Fruit fly (Drosophila melanogaster): ENCODE results near the gene CG5860.
A peak's percentile ranks its signal among the peaks of the same experiment; 100 is the strongest.

CG5860 gene

dm6 chr3R:17394318-17395188 is 14.9 kb upstream of the CG5860 start, which contains the start of gene CREG (continued):
- TF ChIP-seq CG9817 (tag; optimal IDR thresholded peaks at IDR 0.05): no peak
- no peak for TF ChIP-seq CG11093 (GFP tag; IDR thresholded peaks at IDR 0.05)
- no peak for TF ChIP-seq CG2202 (tag; optimal IDR thresholded peaks at IDR 0.05)
- TF ChIP-seq CG1233 (GFP tag; optimal IDR thresholded peaks at IDR 0.05): no peak
- no peak for TF ChIP-seq pum (GFP tag; optimal IDR thresholded peaks at IDR 0.05)
- TF ChIP-seq mirr (GFP tag; optimal IDR thresholded peaks at IDR 0.05): no peak
- no peak for TF ChIP-seq bcd (GFP tag; optimal IDR thresholded peaks at IDR 0.05)
- no peak for TF ChIP-seq stwl (tag; optimal IDR thresholded peaks at IDR 0.05)
- TF ChIP-seq pb (GFP tag; optimal IDR thresholded peaks at IDR 0.05): no peak
- TF ChIP-seq CG10979 (tag; optimal IDR thresholded peaks at IDR 0.05): peak; percentile 24
- TF ChIP-seq CG10654 (GFP tag; optimal IDR thresholded peaks at IDR 0.05): no peak
- TF ChIP-seq CG9727 (GFP tag; optimal IDR thresholded peaks at IDR 0.05): peak; percentile 59
- TF ChIP-seq gt (GFP tag; IDR thresholded peaks at IDR 0.05): no peak
- TF ChIP-seq caup (GFP tag; optimal IDR thresholded peaks at IDR 0.05; ENCODE audit: severe bottlenecking): no peak
- no peak for TF ChIP-seq CG13424 (tag; optimal IDR thresholded peaks at IDR 0.05)
- TF ChIP-seq Jarid2 (GFP tag; optimal IDR thresholded peaks at IDR 0.05): no peak
- no peak for TF ChIP-seq mld (GFP tag; IDR thresholded peaks at IDR 0.05; ENCODE audit: partially characterized antibody)
- TF ChIP-seq Xrp1 (GFP tag; IDR thresholded peaks at IDR 0.05): peak; percentile 24; the same call in 1 of the 2 replicates
- TF ChIP-seq CG4820 (GFP tag; optimal IDR thresholded peaks at IDR 0.05): peak; percentile 8
- TF ChIP-seq CG11723 (GFP tag; optimal IDR thresholded peaks at IDR 0.05): no peak
- TF ChIP-seq dysf (GFP tag; IDR thresholded peaks at IDR 0.05): no peak
- no peak for TF ChIP-seq Dref (GFP tag; IDR thresholded peaks at IDR 0.05)
- no peak for TF ChIP-seq p53 (GFP tag; optimal IDR thresholded peaks at IDR 0.05)
- TF ChIP-seq D19B (GFP tag; optimal IDR thresholded peaks at IDR 0.05): peak; percentile 96
- no peak for TF ChIP-seq HLH3B (GFP tag; IDR thresholded peaks at IDR 0.05)
- TF ChIP-seq Rx (GFP tag; IDR thresholded peaks at IDR 0.05): no peak
- TF ChIP-seq bab2 (GFP tag; optimal IDR thresholded peaks at IDR 0.05): no peak
- no peak for TF ChIP-seq CG18599 (GFP tag; optimal IDR thresholded peaks at IDR 0.05)
- TF ChIP-seq CG30403 (GFP tag; optimal IDR thresholded peaks at IDR 0.05): peak; percentile 49
- no peak for TF ChIP-seq ewg (GFP tag; optimal IDR thresholded peaks at IDR 0.05)
- no peak for TF ChIP-seq dmrt11E (tag; optimal IDR thresholded peaks at IDR 0.05)
- TF ChIP-seq CG3847 (GFP tag; IDR thresholded peaks at IDR 0.05): no peak
- peak; percentile 14 for TF ChIP-seq CG17385 (GFP tag; optimal IDR thresholded peaks at IDR 0.05)
- TF ChIP-seq ro (GFP tag; IDR thresholded peaks at IDR 0.05): no peak
- TF ChIP-seq Tbp (GFP tag; optimal IDR thresholded peaks at IDR 0.05): no peak
- no peak for TF ChIP-seq lab (GFP tag; optimal IDR thresholded peaks at IDR 0.05)
- no peak for TF ChIP-seq CG4730 (GFP tag; IDR thresholded peaks at IDR 0.05)
- no peak for TF ChIP-seq Doc3 (GFP tag; IDR thresholded peaks at IDR 0.05; ENCODE audit: partially characterized antibody)
- TF ChIP-seq CG43689 (GFP tag; IDR thresholded peaks at IDR 0.05): no peak
- no peak for TF ChIP-seq ssp (GFP tag; IDR thresholded peaks at IDR 0.05)
- TF ChIP-seq CG18619 (GFP tag; optimal IDR thresholded peaks at IDR 0.05): no peak
- TF ChIP-seq tx (GFP tag; optimal IDR thresholded peaks at IDR 0.05): no peak
- no peak for TF ChIP-seq croc (GFP tag; conservative IDR thresholded peaks at IDR 0.05)
- TF ChIP-seq eve (GFP tag; optimal IDR thresholded peaks at IDR 0.05): peak in 1 of 2 experiments; percentile 13
- TF ChIP-seq Scr (GFP tag; IDR thresholded peaks at IDR 0.05; ENCODE audit: partially characterized antibody): no peak
- no peak for TF ChIP-seq Lhr (GFP tag; optimal IDR thresholded peaks at IDR 0.05)
- peak; percentile 17 for TF ChIP-seq phol (tag; optimal IDR thresholded peaks at IDR 0.05)
- no peak for TF ChIP-seq knrl (GFP tag; IDR thresholded peaks at IDR 0.05; ENCODE audit: partially characterized antibody)
- no peak for TF ChIP-seq Asciz (GFP tag; optimal IDR thresholded peaks at IDR 0.05)

All from whole organism, embryonic.